Worm (Caenorhabditis elegans) whole organism, midembryonic: ENCODE data around the gene F36D4.5.

ENCODE experiments used
- cog-1 ChIP-seq: sonication (generic microtip); optimal IDR thresholded peaks from 2 replicates; lab custom pipeline; 2016; ENCODE audit warnings: missing genetic modification characterization, missing compliant biosample characterization
- flt-1 ChIP-seq: fragments of 200-800 bp; sonication (Bioruptor generic); IDR thresholded peaks from 2 replicates; pipeline ENCODE4 v1.3.6; 2022; ENCODE audit warnings: missing genetic modification characterization, missing compliant biosample characterization
- med-1 ChIP-seq: sonication (generic microtip); optimal IDR thresholded peaks from 2 replicates; lab custom pipeline; 2017; ENCODE audit warnings: missing genetic modification characterization, mild to moderate bottlenecking, missing compliant biosample characterization, antibody characterized with exemption, missing genetic modification reagents; ENCODE audit not compliant: insufficient read depth
- tab-1 ChIP-seq: fragments of 200-800 bp; sonication (Bioruptor generic); IDR thresholded peaks from 2 replicates; pipeline ENCODE4 v1.3.6; 2022; ENCODE audit warnings: missing genetic modification characterization, missing compliant biosample characterization

DNA sequence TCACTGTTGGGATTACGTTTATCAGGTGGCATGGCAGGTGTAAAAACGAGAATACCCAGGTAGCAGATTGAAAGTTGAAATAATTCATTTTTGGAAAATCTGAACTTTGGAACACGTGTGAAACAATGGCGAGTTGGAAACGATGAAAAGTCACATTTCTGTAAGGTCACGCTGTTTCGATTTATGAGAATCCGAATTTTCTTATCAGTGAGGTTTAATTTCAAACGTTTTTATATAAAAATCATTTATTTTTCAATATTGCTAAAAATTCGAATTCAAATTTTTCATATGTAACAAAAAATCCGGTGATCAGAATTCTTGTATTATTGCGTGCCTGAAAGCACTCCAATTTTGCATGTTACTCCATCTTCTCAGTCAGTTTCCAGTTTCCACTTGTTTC lies 37.0 kb upstream of the F36D4.5 start, which contains the start of gene F07D3.3:
- no peak for TF ChIP-seq tab-1 (GFP tag; lab: Robert Waterston, UW)
- TF ChIP-seq cog-1 (tag; lab: Kevin White, UChicago), result no peak
- TF ChIP-seq med-1 (GFP tag; lab: Kevin White, UChicago), result no peak
- no peak for TF ChIP-seq flt-1 (GFP tag; lab: Robert Waterston, UW)
